Fruit fly (Drosophila melanogaster) Kc167 (cell line): ENCODE measurements around the gene ras.

Experiments
- Myc ChIP-seq: fragments of >200 bp; optimal IDR thresholded peaks from 2 replicates; lab custom pipeline; 2017; ENCODE audit warnings: missing external identifiers
- Sin3A ChIP-seq: fragments of >200 bp; optimal IDR thresholded peaks from 2 replicates; lab custom pipeline; 2018; ENCODE audit warnings: missing external identifiers
- h ChIP-seq: fragments of >200 bp; optimal IDR thresholded peaks from 3 replicates; lab custom pipeline; 2018; ENCODE audit warnings: missing external identifiers
- insv ChIP-seq: fragments of >200 bp; optimal IDR thresholded peaks from 3 replicates; lab custom pipeline; 2018; ENCODE audit warnings: missing external identifiers
- psq ChIP-seq: fragments of >200 bp; optimal IDR thresholded peaks from 2 replicates; lab custom pipeline; 2017; ENCODE audit warnings: missing external identifiers
- ttk ChIP-seq: sonication (Bioruptor generic); optimal IDR thresholded peaks from 2 replicates; lab custom pipeline; 2017; ENCODE audit warnings: missing external identifiers

Gene ras

DNA sequence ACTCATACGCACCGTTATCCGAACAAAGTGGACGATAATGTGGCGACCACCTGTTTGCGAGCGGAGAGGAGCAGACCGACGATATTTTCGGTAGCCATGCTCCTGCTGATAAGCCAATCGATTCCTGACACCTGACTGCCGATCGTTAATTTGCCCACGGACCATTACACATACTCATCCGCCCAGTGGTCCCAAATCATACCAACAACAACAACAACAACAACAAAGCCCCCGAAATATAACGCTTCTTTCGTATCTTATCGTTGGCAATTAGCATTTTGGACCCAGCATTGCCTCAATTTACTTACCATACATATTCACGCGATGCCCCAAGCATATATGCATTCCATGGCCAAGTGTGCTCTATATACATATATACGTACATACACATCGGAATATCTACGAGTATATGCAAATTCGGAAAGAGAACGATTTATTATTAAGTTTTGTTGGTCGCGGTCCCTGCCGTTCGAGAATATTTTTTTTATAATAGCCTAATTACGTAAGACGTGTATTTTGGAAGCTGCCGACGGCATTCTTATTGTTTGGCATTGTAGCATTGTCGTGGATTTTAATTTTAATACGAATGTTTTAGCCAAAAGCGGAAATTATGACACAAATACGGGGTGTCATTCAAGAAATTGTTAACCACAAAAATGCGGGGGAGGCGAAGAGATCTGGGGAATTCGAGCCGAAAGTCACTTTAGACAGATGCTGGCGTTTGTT is 30.8 kb downstream of the ras start:
- TF ChIP-seq ttk (lab: Kevin White, UChicago) (no peak), insv (lab: Kevin White, UChicago) (no peak), Sin3A (lab: Kevin White, UChicago) (no peak)

DNA sequence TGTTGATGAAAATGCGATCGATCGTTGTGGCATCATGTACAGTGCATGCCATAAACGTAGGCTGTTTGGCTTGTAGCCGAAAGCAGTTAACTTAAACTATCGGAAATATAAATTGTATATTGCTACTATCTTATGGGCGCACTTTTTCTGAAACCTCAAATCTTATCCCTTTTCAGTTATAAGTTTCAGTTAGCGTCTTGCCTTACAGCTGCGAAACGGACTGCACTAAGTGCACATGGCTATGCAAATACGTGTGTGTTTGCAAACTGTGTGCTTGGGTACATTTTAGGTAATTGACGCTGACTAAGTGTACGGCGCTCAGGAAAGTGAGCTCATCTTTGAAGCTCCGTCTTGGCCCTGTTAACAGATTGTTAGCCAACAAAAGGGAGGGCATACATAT is 31.4 kb downstream of the ras start:
- TF ChIP-seq Myc (lab: Kevin White, UChicago) (no peak), psq (lab: Kevin White, UChicago) (no peak)

DNA sequence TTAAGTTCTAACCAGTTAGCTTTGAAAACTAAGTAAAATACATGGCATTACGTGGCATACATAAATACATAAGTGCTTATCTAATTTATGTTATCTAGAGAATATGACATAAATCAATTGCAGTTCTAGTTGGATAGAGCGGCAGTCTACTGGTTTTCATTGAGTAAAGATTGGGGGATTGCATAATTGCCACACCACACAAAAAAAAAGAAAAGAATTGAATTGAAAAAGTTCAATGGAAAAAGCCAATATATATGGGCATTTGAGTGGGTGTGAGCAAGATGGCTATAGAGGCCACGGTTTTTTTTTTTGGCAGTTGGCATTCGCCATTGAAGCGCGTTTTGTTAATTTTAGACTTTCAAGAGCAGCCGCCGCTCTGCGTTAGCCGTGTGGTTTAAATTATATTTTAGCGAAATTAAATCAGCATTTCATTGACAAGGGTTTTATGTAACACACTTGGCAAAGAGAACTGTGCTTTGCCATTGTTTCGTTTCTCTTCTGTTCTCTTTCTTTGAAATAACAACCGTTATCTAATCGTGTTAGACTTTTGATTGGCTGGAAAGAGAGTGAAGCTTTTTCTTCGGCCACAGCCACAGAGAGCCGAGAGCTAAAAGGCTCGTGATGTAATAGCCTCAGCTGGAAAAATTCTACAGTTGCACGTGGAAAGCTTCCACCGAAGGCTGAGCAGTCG is 39.2 kb downstream of the ras start:
- TF ChIP-seq ttk (lab: Kevin White, UChicago) (no peak), Sin3A (lab: Kevin White, UChicago) (no peak), h (no peak), Myc (lab: Kevin White, UChicago) (no peak), insv (lab: Kevin White, UChicago) (no peak)

DNA sequence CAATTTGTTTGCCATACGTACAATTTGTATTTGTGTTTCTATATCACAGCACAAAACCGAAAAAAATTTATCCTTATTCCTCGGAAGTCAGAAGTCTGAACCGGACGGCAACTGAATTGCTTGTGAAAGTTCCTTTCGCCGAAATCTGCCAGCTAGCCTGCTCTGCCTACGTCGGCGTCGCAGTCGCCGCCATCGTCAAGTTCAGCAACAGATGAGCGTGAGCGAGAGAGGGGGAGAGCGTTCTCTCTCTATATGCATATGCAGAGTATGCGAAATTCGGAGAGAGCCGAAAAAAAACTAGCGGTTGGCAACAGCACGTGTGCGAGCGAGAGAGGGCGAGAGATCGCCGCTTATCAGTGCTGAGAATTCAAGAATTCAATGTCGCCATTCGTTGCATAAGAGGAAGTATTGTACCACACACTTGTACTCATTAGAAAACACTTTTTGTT is 40.1 kb downstream of the ras start:
- TF ChIP-seq h (no peak), Myc (lab: Kevin White, UChicago) (no peak), psq (lab: Kevin White, UChicago) (no peak), ttk (lab: Kevin White, UChicago) (no peak), insv (lab: Kevin White, UChicago) (no peak), Sin3A (lab: Kevin White, UChicago) (no peak)

DNA sequence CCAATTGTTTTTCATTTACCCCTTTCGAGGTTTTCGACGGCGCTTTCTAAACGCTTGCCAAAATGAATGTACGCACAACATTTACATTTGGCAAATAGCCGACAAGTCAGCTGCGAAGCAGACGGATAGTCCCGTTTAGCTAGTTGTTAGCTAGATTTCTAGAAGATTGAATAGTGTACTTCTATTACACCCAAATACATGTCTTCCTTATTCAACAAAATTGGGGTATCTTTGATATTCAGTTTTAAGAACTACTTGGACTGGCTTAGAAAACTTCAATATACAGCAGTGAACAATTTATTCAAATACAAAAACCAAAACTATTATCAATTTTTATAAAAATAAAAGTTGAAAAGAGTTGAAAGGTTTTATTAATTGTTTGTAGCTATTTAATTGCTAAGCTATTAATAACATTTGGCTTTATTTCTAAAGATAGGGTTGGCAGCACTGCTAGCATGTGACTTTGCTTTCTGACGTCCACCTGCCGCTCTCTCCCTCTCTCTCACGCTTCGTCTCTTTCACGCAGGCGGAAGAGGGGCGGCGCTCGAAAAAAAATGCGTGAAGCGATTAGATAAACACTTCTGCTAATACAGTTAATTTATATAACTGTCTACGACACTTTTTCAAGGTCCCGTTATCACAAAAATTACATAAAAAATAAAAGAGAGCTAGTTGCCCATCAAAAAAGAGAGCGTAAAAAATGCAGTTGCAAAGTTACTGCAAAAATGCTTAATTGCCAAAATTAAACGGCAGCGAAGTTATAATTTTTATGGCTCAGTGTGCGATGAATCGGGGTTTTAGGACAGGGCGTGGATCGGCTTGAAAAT is 40.7 kb downstream of the ras start:
- no peak for TF ChIP-seq Sin3A (lab: Kevin White, UChicago)
- TF ChIP-seq ttk (lab: Kevin White, UChicago) = no peak
- TF ChIP-seq insv (lab: Kevin White, UChicago) = no peak
- TF ChIP-seq h = no peak
- no peak for TF ChIP-seq Myc (lab: Kevin White, UChicago)
- TF ChIP-seq psq (lab: Kevin White, UChicago) = no peak

DNA sequence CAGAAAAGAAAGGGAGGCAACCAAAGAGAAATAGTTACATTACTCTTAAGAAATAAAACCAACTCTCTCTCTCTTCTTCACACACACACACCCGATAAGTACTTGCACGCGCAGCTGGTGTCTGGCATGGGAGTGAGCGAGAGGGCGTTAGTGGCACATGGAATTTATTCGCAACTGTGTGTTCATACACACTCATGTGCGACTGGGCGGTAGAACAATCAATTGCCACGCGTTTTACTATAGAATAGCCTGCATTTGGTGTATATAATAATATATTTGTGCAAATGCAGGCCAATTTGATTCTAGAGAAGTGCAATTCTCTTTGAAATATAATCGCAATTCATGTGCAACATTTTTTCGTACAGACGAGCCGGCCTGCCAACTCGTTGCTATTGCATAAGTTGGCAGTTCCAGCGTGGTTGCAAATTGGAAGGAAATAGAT is 41.6 kb downstream of the ras start:
- TF ChIP-seq insv (lab: Kevin White, UChicago) (no peak), h (no peak)

DNA sequence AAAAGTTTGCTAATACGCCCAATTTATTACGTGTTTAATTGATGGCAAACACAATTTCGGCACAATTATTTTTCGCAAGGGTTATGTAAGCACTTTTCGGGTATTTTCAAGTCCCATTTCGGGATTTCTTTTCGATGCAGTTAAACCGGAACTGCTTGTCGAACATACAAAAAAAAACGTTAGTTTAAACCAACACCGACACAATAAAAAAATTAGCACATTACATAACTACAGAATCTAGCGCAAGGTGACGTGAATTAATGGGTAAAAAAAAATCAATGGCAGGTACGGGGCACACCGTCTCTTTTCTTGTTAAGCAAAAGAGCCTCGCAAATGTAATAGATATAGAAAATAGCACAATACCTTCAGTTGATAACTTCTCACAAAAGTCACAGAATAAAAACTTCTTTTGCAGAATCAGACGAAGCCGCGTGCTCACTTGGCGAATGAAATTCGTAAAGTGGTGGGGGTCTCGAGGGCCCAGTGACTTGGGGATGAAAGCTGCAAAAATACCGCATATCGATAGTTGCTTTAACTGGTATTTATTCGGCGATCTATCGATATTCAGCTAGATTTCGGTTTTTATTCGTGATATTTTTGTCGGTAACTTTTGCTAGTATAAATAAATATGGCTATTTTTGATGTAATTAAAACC is 42.3 kb downstream of the ras start, which contains the start of the genes Ant2 and sesB:
Gene Ant2, minus strand, starts transcription at position 465 of the 655 bp plus-strand sequence.
Gene sesB, minus strand, starts transcription at position 516 of the 655 bp plus-strand sequence.
- TF ChIP-seq psq (lab: Kevin White, UChicago) = no peak
- no peak for TF ChIP-seq ttk (lab: Kevin White, UChicago)
- TF ChIP-seq insv (lab: Kevin White, UChicago) = no peak
- TF ChIP-seq h = no peak

DNA sequence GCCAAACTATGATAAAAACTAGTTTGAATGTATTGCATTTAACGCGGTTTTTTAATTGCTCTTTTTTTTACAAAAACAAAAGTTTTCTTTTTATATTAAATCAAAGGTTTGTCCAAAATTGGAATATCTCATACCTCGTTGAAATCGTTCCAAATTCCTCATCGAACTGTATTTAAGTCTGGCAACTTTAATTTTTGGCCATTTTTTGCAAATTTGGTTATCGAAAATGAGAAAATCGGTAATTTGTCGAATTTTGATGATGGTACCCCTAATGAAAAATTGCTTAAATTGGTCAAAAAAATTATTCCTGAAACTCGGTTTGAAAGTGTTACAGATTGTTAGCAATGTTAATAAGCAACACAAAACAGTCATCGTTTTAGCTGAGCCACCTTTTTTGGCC is 43.0 kb downstream of the ras start:
- no peak for TF ChIP-seq Myc (lab: Kevin White, UChicago)
- no peak for TF ChIP-seq h
- no peak for TF ChIP-seq insv (lab: Kevin White, UChicago)
- no peak for TF ChIP-seq Sin3A (lab: Kevin White, UChicago)
- no peak for TF ChIP-seq ttk (lab: Kevin White, UChicago)
- TF ChIP-seq psq (lab: Kevin White, UChicago) = no peak

DNA sequence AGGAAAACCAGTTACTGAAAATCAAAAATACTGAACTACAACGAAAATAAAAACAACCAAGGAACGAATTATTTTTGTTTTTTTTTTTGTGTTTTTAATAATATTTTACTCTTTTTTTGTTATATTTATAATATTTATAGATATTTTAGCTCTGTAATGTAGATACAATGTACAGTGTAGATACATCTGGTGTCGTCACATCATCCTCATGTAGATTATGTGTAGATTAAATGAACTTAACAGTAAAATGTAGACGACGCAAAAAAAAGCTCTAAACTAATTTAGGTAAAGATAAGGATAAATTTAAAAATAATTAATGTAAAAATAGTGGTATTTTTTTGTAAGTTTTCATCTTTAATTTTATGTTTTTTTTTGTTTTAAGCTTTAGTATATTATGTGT is 45.0 kb downstream of the ras start:
- TF ChIP-seq Sin3A (lab: Kevin White, UChicago) = no peak
- TF ChIP-seq insv (lab: Kevin White, UChicago) = no peak
- TF ChIP-seq Myc (lab: Kevin White, UChicago) = no peak
- no peak for TF ChIP-seq h
- TF ChIP-seq psq (lab: Kevin White, UChicago) = no peak
- no peak for TF ChIP-seq ttk (lab: Kevin White, UChicago)
